Fruit fly (Drosophila melanogaster): Measurements from ENCODE around the gene GNBP2.

DNA sequence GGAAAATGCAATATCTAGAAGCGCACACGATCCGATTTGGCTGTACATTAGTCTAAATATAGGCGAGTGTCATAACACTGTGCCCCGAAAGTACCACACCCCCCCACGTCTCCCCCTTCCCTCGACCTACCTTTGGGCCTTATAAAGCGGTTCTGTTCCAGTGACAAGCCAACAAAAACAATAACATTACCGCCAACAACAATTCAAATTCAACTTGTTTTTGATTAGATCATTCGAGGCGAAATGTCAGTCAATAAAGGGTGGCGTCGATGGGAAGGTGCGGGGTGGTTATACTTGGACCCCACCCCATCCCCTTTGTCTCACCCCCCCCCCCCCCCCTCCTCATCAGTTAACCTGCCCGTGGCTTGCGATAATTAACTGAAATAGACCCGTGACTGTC, 42.1 kb downstream of the GNBP2 start:
- TF ChIP-seq CG5204 (GFP tag; optimal IDR thresholded peaks at IDR 0.05) (no peak), CG12768 (GFP tag; optimal IDR thresholded peaks at IDR 0.05) (no peak), ovo (GFP tag; optimal IDR thresholded peaks at IDR 0.05) (peak; percentile 13), Crg-1 (GFP tag; optimal IDR thresholded peaks at IDR 0.05) (no peak), CG11617 (GFP tag; optimal IDR thresholded peaks at IDR 0.05) (no peak), kay (GFP tag; ENCODE audit: borderline replicate concordance) (no peak), bab1 (GFP tag; optimal IDR thresholded peaks at IDR 0.05) (no peak), cic (GFP tag; optimal IDR thresholded peaks at IDR 0.05) (no peak), CG14711 (tag; optimal IDR thresholded peaks at IDR 0.05) (no peak), cnc (optimal IDR thresholded peaks at IDR 0.05) (no peak), Clk (GFP tag; optimal IDR thresholded peaks at IDR 0.05) (no peak)

All from whole organism, adult.